Worm (Caenorhabditis elegans): Measurements from ENCODE around the gene rfs-1.
A peak's percentile ranks its signal among the peaks of the same experiment; 100 is the strongest.

DNA sequence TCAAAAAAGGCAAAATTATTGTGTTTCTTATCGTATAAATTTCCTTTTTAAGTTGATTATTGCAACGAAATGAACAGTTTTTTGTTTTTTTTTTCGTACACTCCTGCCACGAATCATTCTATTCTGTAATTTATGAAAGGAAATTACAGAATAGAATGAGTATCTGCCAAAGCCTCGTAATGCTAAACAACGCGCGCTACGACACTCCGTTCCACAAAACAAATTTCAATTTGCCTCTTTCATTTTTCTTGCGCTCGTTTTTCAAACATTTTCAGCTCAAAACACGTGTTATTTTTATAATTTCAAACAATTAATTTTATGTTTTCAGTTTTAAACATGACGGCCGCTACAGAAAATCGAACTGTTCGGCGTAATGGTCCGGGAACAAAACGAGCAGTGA is 1.5 kb upstream of the rfs-1 start, which contains the start of gene mob-4:
- no peak for TF ChIP-seq ceh-82 (tag; optimal IDR thresholded peaks at IDR 0.05)
- TF ChIP-seq nhr-47 (tag; optimal IDR thresholded peaks at IDR 0.05), result no peak
- TF ChIP-seq fkh-10 (GFP tag; optimal IDR thresholded peaks at IDR 0.05), result no peak
- TF ChIP-seq dpl-1 (GFP tag; optimal IDR thresholded peaks at IDR 0.05), result peak in 1 of 3 experiments; percentile 33
- TF ChIP-seq nhr-12 (tag; optimal IDR thresholded peaks at IDR 0.05), result no peak
- no peak for TF ChIP-seq mep-1 (tag; optimal IDR thresholded peaks at IDR 0.05)
- no peak for TF ChIP-seq ztf-11 (tag; optimal IDR thresholded peaks at IDR 0.05)
- no peak for TF ChIP-seq nhr-76 (tag; optimal IDR thresholded peaks at IDR 0.05)
- peak in 1 of 2 experiments; percentile 26 for TF ChIP-seq lsy-2 (tag; optimal IDR thresholded peaks at IDR 0.05)
- TF ChIP-seq nhr-28 (tag; optimal IDR thresholded peaks at IDR 0.05), result no peak
- TF ChIP-seq ama-1 (optimal IDR thresholded peaks at IDR 0.05), result no peak

Measured in whole organism, L1 larva.